Fruit fly (Drosophila melanogaster): ENCODE results near the gene Andorra.
A peak's percentile ranks its signal among the peaks of the same experiment; 100 is the strongest.

Gene Andorra

dm6 chrX:18140932-18141587, 38.2 kb downstream of the Andorra start:
- TF ChIP-seq OdsH (GFP tag; optimal IDR thresholded peaks at IDR 0.05) (no peak), CG8119 (GFP tag; IDR thresholded peaks at IDR 0.05) (no peak), achi (GFP tag; optimal IDR thresholded peaks at IDR 0.05) (no peak), CG3032 (tag; optimal IDR thresholded peaks at IDR 0.05) (no peak), svp (GFP tag) (peak; percentile 6), fkh (GFP tag; optimal IDR thresholded peaks at IDR 0.05) (peak; percentile 29)

dm6 chrX:18139950-18140349, 39.3 kb downstream of the Andorra start:
- peak; percentile 60 for TF ChIP-seq Eip78C (GFP tag)
- no peak for TF ChIP-seq CG1621 (tag; optimal IDR thresholded peaks at IDR 0.05)
- peak; percentile 68 for TF ChIP-seq svp (GFP tag)

dm6 chrX:18138297-18138696, 41.0 kb downstream of the Andorra start, which contains the start of gene CG43229:
CG43229 (plus strand) TSS chrX:18138542.
- no peak for TF ChIP-seq pdm3 (GFP tag; optimal IDR thresholded peaks at IDR 0.05)
- no peak for TF ChIP-seq Blimp-1 (GFP tag; optimal IDR thresholded peaks at IDR 0.05)
- no peak for TF ChIP-seq OdsH (GFP tag; optimal IDR thresholded peaks at IDR 0.05)
- TF ChIP-seq cyc (GFP tag; optimal IDR thresholded peaks at IDR 0.05): no peak
- TF ChIP-seq Eip78C (GFP tag): peak; percentile 26
- TF ChIP-seq eg (GFP tag; IDR thresholded peaks at IDR 0.05): no peak
- no peak for TF ChIP-seq Lpt (GFP tag; optimal IDR thresholded peaks at IDR 0.05)
- TF ChIP-seq CG1621 (tag; optimal IDR thresholded peaks at IDR 0.05): no peak

DNA sequence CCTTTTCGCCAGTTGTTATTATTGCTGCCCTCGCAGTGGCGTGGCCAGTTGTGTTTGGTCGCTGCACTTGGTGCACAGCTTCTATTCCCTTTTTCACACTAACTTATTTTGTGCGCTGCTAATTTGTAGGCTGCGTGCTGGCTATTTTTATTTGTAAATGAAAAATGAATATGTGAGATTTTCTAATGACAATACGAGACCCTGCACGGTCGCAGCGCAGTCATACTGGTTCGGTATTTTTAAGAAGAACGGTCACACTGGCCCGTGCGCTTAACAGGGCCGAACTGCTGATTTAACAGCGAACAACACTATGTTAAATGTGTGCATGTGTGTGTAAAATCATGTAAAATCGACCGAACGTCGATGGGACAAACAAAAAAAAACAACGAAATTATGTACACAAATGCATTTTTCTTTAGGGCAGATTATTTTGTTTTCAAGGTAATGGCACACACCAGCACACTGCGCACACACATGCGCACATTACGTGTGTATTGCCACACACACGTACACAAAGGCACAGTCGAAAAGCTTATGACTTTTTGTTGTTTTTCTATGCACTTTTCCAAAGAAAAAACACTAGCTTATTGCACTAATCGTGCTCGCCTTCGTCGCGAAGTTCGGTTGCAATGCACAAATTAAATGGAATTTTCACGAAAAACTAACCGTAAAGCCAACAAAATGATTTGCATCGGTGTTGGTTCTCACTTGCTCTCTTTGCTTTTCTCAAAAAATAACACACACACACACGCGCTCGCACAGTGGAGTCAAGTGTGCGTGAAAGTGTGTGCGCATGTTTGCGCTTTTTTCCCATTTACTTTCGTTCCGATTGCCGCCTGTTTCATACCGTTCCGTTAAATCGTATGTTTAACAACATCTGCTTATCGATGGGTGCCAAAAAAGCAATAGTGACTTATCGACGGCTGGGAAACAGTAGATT, 42.1 kb downstream of the Andorra start, which contains the start of gene ari-1:
TSS of gene ari-1 (minus strand) at position 875 of the 940 bp plus-strand sequence.
- no peak for TF ChIP-seq Eip75B (GFP tag; optimal IDR thresholded peaks at IDR 0.05)
- TF ChIP-seq CG10669 (GFP tag; optimal IDR thresholded peaks at IDR 0.05): no peak
- TF ChIP-seq fkh (GFP tag; optimal IDR thresholded peaks at IDR 0.05): peak; percentile 47
- no peak for TF ChIP-seq Sox15 (GFP tag; optimal IDR thresholded peaks at IDR 0.05)
- TF ChIP-seq CG32006 (GFP tag; optimal IDR thresholded peaks at IDR 0.05): no peak
- TF ChIP-seq CG15336 (GFP tag; IDR thresholded peaks at IDR 0.05): 0 out of 2 replicates have a peak, but pooled peaks have one; percentile 22
- no peak for TF ChIP-seq Gug (GFP tag; IDR thresholded peaks at IDR 0.05)
- TF ChIP-seq eg (GFP tag; IDR thresholded peaks at IDR 0.05): no peak
- peak; percentile 22 for TF ChIP-seq CG6276 (GFP tag; optimal IDR thresholded peaks at IDR 0.05)
- no peak for TF ChIP-seq CG11902 (GFP tag; optimal IDR thresholded peaks at IDR 0.05)
- no peak for TF ChIP-seq Lpt (GFP tag; optimal IDR thresholded peaks at IDR 0.05)
- TF ChIP-seq svp (GFP tag): no peak
- peak in 1 of 2 experiments; percentile 33 for TF ChIP-seq ss (GFP tag; optimal IDR thresholded peaks at IDR 0.05)
- no peak for TF ChIP-seq Ets21C (GFP tag; optimal IDR thresholded peaks at IDR 0.05)
- TF ChIP-seq CG10631 (GFP tag; optimal IDR thresholded peaks at IDR 0.05): no peak
- TF ChIP-seq Sox102F (GFP tag; optimal IDR thresholded peaks at IDR 0.05): peak; percentile 16
- no peak for TF ChIP-seq CG7368 (GFP tag; optimal IDR thresholded peaks at IDR 0.05)
- no peak for TF ChIP-seq CG4318 (GFP tag; optimal IDR thresholded peaks at IDR 0.05)
- no peak for TF ChIP-seq esn (GFP tag; optimal IDR thresholded peaks at IDR 0.05)
- TF ChIP-seq vri (GFP tag; optimal IDR thresholded peaks at IDR 0.05): peak; percentile 13
- no peak for TF ChIP-seq Hr38 (GFP tag; optimal IDR thresholded peaks at IDR 0.05)
- no peak for TF ChIP-seq CG6792 (GFP tag; optimal IDR thresholded peaks at IDR 0.05)
- TF ChIP-seq Eip78C (GFP tag): peak; percentile 67
- no peak for TF ChIP-seq net (GFP tag; optimal IDR thresholded peaks at IDR 0.05)
- TF ChIP-seq fd59A (GFP tag; optimal IDR thresholded peaks at IDR 0.05): no peak
- no peak for TF ChIP-seq Ets96B (tag; optimal IDR thresholded peaks at IDR 0.05)
- TF ChIP-seq CG6854 (GFP tag; optimal IDR thresholded peaks at IDR 0.05): no peak
- no peak for TF ChIP-seq fd85E (GFP tag; optimal IDR thresholded peaks at IDR 0.05)
- no peak for TF ChIP-seq CG6808 (GFP tag; optimal IDR thresholded peaks at IDR 0.05)
- peak; percentile 12 for TF ChIP-seq dac (GFP tag; optimal IDR thresholded peaks at IDR 0.05)
- no peak for TF ChIP-seq CG31627 (GFP tag; optimal IDR thresholded peaks at IDR 0.05)
- TF ChIP-seq spab (GFP tag; optimal IDR thresholded peaks at IDR 0.05): no peak
- TF ChIP-seq salr (GFP tag; optimal IDR thresholded peaks at IDR 0.05): no peak
